Fruit fly (Drosophila melanogaster) whole organism, embryonic: ENCODE data around the gene Mics1.

Experiments
- Antp ChIP-seq: fragments of 200-800 bp; sonication (Bioruptor generic); optimal IDR thresholded peaks from 3 replicates; lab custom pipeline; 2016; ENCODE audit warnings: missing biosample characterization, missing genetic modification characterization
- Awh ChIP-seq: fragments of 200-800 bp; sonication (Bioruptor generic); IDR thresholded peaks from 2 replicates; pipeline ENCODE4, ENCODE4 v1.3.6; 2022; ENCODE audit warnings: missing biosample characterization, missing genetic modification characterization
- Bgb ChIP-seq: fragments of 200-800 bp; sonication (Bioruptor generic); IDR thresholded peaks from 2 replicates; pipeline ENCODE4 v1.3.6; 2022; ENCODE audit warnings: missing biosample characterization, missing genetic modification characterization; ENCODE audit not compliant: partially characterized antibody
- C15 ChIP-seq: fragments of 200-800 bp; sonication (Bioruptor generic); IDR thresholded peaks from 3 replicates; pipeline ENCODE4 v1.3.6; 2022; ENCODE audit warnings: missing biosample characterization, missing genetic modification characterization
- CG10366 ChIP-seq: fragments of 200-800 bp; sonication (Bioruptor generic); IDR thresholded peaks from 2 replicates; pipeline ENCODE4 v1.3.6; 2022; ENCODE audit warnings: missing biosample characterization, missing genetic modification characterization
- CG10959 ChIP-seq: fragments of 200-800 bp; sonication (Bioruptor generic); IDR thresholded peaks from 2 replicates; pipeline ENCODE4 v1.3.6; 2022; ENCODE audit warnings: missing biosample characterization, missing genetic modification characterization
- CG12236 ChIP-seq: fragments of 200-800 bp; sonication (Bioruptor generic); optimal IDR thresholded peaks from 2 replicates; lab custom pipeline; 2016; ENCODE audit warnings: missing biosample characterization, missing genetic modification characterization
- CG13287 ChIP-seq: fragments of 200-800 bp; sonication (Bioruptor generic); IDR thresholded peaks from 2 replicates; pipeline ENCODE4 v1.3.6; 2022; ENCODE audit warnings: missing biosample characterization, missing genetic modification characterization; ENCODE audit not compliant: partially characterized antibody
- CG13624 ChIP-seq: fragments of 200-800 bp; sonication (Bioruptor generic); optimal IDR thresholded peaks from 2 replicates; lab custom pipeline; 2016; ENCODE audit warnings: missing biosample characterization, missing genetic modification characterization
- CG15479 ChIP-seq: fragments of 200-800 bp; sonication (Bioruptor generic); optimal IDR thresholded peaks from 3 replicates; lab custom pipeline; 2019; ENCODE audit warnings: missing biosample characterization, mild to moderate bottlenecking, missing genetic modification characterization, moderate library complexity
- CG15514 ChIP-seq: fragments of 200-800 bp; sonication (Bioruptor generic); optimal IDR thresholded peaks from 3 replicates; lab custom pipeline; 2017; ENCODE audit warnings: missing biosample characterization, missing genetic modification characterization, mild to moderate bottlenecking, moderate library complexity, missing genetic modification reagents
- CG17186 ChIP-seq: fragments of 200-800 bp; sonication (Bioruptor generic); optimal IDR thresholded peaks from 3 replicates; lab custom pipeline; 2017; ENCODE audit warnings: missing biosample characterization, missing genetic modification reagents, missing genetic modification characterization
- CG17385 ChIP-seq: fragments of 200-800 bp; sonication (Bioruptor generic); optimal IDR thresholded peaks from 3 replicates; lab custom pipeline; 2018; ENCODE audit warnings: missing biosample characterization, mild to moderate bottlenecking, missing genetic modification characterization
- CG1832 ChIP-seq: fragments of 200-800 bp; sonication (Bioruptor generic); optimal IDR thresholded peaks from 2 replicates; lab custom pipeline; 2017; ENCODE audit warnings: missing biosample characterization, mild to moderate bottlenecking, missing genetic modification characterization, inconsistent platforms
- CG2889 ChIP-seq: fragments of 200-800 bp; sonication (Bioruptor generic); IDR thresholded peaks from 3 replicates; pipeline ENCODE4 v1.3.6; 2022; ENCODE audit warnings: missing biosample characterization, missing genetic modification characterization
- CG31441 ChIP-seq: fragments of 200-800 bp; sonication (Bioruptor generic); IDR thresholded peaks from 2 replicates; pipeline ENCODE4 v1.3.6; 2022; ENCODE audit warnings: missing biosample characterization, missing genetic modification characterization
- CG34422 ChIP-seq: fragments of 200-800 bp; sonication (Bioruptor generic); IDR thresholded peaks from 3 replicates; pipeline ENCODE4 v1.3.6; 2022; ENCODE audit warnings: missing biosample characterization, missing genetic modification characterization
- CG6683 ChIP-seq: fragments of 200-800 bp; sonication (Bioruptor generic); optimal IDR thresholded peaks from 2 replicates; lab custom pipeline; 2017; ENCODE audit warnings: missing biosample characterization, mild to moderate bottlenecking, missing genetic modification characterization, missing genetic modification reagents
- CG7928 ChIP-seq: fragments of 200-800 bp; sonication (Bioruptor generic); optimal IDR thresholded peaks from 2 replicates; lab custom pipeline; 2017; ENCODE audit warnings: missing biosample characterization, mild to moderate bottlenecking, missing genetic modification characterization
- Dek ChIP-seq: fragments of 200-800 bp; sonication (Bioruptor generic); optimal IDR thresholded peaks from 3 replicates; lab custom pipeline; 2019; ENCODE audit warnings: missing biosample characterization, mild to moderate bottlenecking, missing genetic modification characterization, moderate library complexity
- Dfd ChIP-seq, 2 experiments: fragments of >200 bp; optimal IDR thresholded peaks; 2 replicates each; lab custom pipeline; 2017; ENCODE audit warnings: missing biosample characterization in 2 of 2, missing genetic modification characterization in 2 of 2
- Elba2 ChIP-seq: fragments of 200-800 bp; sonication (Bioruptor generic); optimal IDR thresholded peaks from 3 replicates; lab custom pipeline; 2016; ENCODE audit warnings: missing biosample characterization, missing genetic modification characterization
- HLH4C ChIP-seq: fragments of 200-800 bp; sonication (Bioruptor generic); IDR thresholded peaks from 3 replicates; pipeline ENCODE4 v1.3.6; 2022; ENCODE audit warnings: missing biosample characterization, missing genetic modification characterization; ENCODE audit not compliant: partially characterized antibody
- HmgZ ChIP-seq: fragments of 200-800 bp; sonication (Bioruptor generic); optimal IDR thresholded peaks from 2 replicates; lab custom pipeline; 2018; ENCODE audit warnings: missing biosample characterization, mild to moderate bottlenecking, missing genetic modification characterization
- MTF-1 ChIP-seq: fragments of 200-800 bp; sonication (Bioruptor generic); optimal IDR thresholded peaks from 2 replicates; lab custom pipeline; 2018; ENCODE audit warnings: missing biosample characterization, mild to moderate bottlenecking, missing genetic modification characterization, borderline replicate concordance
- Mad ChIP-seq: fragments of 200-800 bp; sonication (Bioruptor generic); optimal IDR thresholded peaks from 2 replicates; lab custom pipeline; 2016; ENCODE audit warnings: missing biosample characterization, missing genetic modification characterization
- Sox100B ChIP-seq: fragments of 200-800 bp; sonication (Bioruptor generic); optimal IDR thresholded peaks from 3 replicates; lab custom pipeline; 2018; ENCODE audit warnings: missing biosample characterization, mild to moderate bottlenecking, missing genetic modification characterization
- bbx ChIP-seq: fragments of 200-800 bp; sonication (Bioruptor generic); IDR thresholded peaks from 2 replicates; pipeline ENCODE4 v1.3.6; 2022; ENCODE audit warnings: missing biosample characterization, missing genetic modification characterization; ENCODE audit not compliant: partially characterized antibody
- btn ChIP-seq: fragments of 200-800 bp; sonication (Bioruptor generic); optimal IDR thresholded peaks from 2 replicates; lab custom pipeline; 2016; ENCODE audit warnings: missing biosample characterization, missing genetic modification characterization
- caup ChIP-seq: fragments of 200-800 bp; sonication (Bioruptor generic); optimal IDR thresholded peaks from 3 replicates; lab custom pipeline; 2017; ENCODE audit warnings: missing biosample characterization, mild to moderate bottlenecking, missing genetic modification characterization, moderate library complexity; ENCODE audit not compliant: severe bottlenecking
- corto ChIP-seq: fragments of 200-800 bp; sonication (Bioruptor generic); optimal IDR thresholded peaks from 2 replicates; lab custom pipeline; 2016; ENCODE audit warnings: missing biosample characterization, mild to moderate bottlenecking, missing genetic modification characterization, moderate library complexity
- dmrt11E ChIP-seq: fragments of 200-800 bp; sonication (Bioruptor generic); optimal IDR thresholded peaks from 3 replicates; lab custom pipeline; 2018; ENCODE audit warnings: missing biosample characterization, mild to moderate bottlenecking, missing genetic modification characterization, moderate library complexity
- en ChIP-seq: fragments of 200-800 bp; sonication (Bioruptor generic); optimal IDR thresholded peaks from 2 replicates; lab custom pipeline; 2016; ENCODE audit warnings: missing biosample characterization, missing genetic modification characterization
- fd96Cb ChIP-seq: fragments of 200-800 bp; sonication (Bioruptor generic); optimal IDR thresholded peaks from 2 replicates; lab custom pipeline; 2018; ENCODE audit warnings: missing biosample characterization, mild to moderate bottlenecking, missing genetic modification characterization, moderate library complexity
- ftz-f1 ChIP-seq: fragments of 200-800 bp; sonication (Bioruptor generic); optimal IDR thresholded peaks from 2 replicates; lab custom pipeline; 2016; ENCODE audit warnings: missing biosample characterization, missing genetic modification characterization
- grau ChIP-seq: fragments of 200-800 bp; optimal IDR thresholded peaks from 3 replicates; lab custom pipeline; 2019; ENCODE audit warnings: missing biosample characterization, mild to moderate bottlenecking, missing genetic modification characterization, moderate library complexity
- kay ChIP-seq: fragments of 200-800 bp; sonication (Bioruptor generic); optimal IDR thresholded peaks from 2 replicates; lab custom pipeline; 2016; ENCODE audit warnings: missing biosample characterization, missing genetic modification characterization
- mirr ChIP-seq: fragments of 200-800 bp; sonication (Bioruptor generic); optimal IDR thresholded peaks from 3 replicates; lab custom pipeline; 2018; ENCODE audit warnings: missing biosample characterization, mild to moderate bottlenecking, missing genetic modification characterization
- prd ChIP-seq, 3 experiments: fragments of >200 bp in 2 of 3; fragments of 200-800 bp in 1 of 3; sonication (Bioruptor generic) in 1 of 3; optimal IDR thresholded peaks in 2 of 3; IDR thresholded peaks in 1 of 3; 2 replicates in 2 of 3; 3 replicates in 1 of 3; pipeline versions ENCODE4 v1.3.6 to Lab custom; 2017 to 2022; ENCODE audit warnings: missing biosample characterization in 1 of 3, missing genetic modification characterization in 1 of 3
- seq ChIP-seq: fragments of 200-800 bp; sonication (Bioruptor generic); IDR thresholded peaks from 2 replicates; pipeline ENCODE4 v1.3.6; 2022; ENCODE audit warnings: missing biosample characterization, missing genetic modification characterization
- sim ChIP-seq: fragments of 200-800 bp; sonication (Bioruptor generic); IDR thresholded peaks from 2 replicates; pipeline ENCODE4 v1.3.6; 2022; ENCODE audit warnings: missing biosample characterization, missing genetic modification characterization
- slou ChIP-seq: fragments of 200-800 bp; sonication (Bioruptor generic); optimal IDR thresholded peaks from 3 replicates; lab custom pipeline; 2016; ENCODE audit warnings: missing biosample characterization, missing genetic modification characterization
- ssp ChIP-seq: fragments of 200-800 bp; sonication (Bioruptor generic); IDR thresholded peaks from 2 replicates; pipeline ENCODE4 v1.3.6; 2022; ENCODE audit warnings: missing biosample characterization, missing genetic modification characterization
- tap ChIP-seq: fragments of 200-800 bp; optimal IDR thresholded peaks from 3 replicates; lab custom pipeline; 2019; ENCODE audit warnings: missing biosample characterization, mild to moderate bottlenecking, missing genetic modification characterization, moderate library complexity
- tll ChIP-seq, 2 experiments: fragments of 200-800 bp in 1 of 2; fragments of >200 bp in 1 of 2; sonication (Bioruptor generic) in 1 of 2; optimal IDR thresholded peaks; 2 replicates each; lab custom pipeline; 2017 to 2019; ENCODE audit warnings: missing biosample characterization in 2 of 2, missing genetic modification characterization in 2 of 2, mild to moderate bottlenecking in 1 of 2, moderate library complexity in 1 of 2
- tx ChIP-seq: fragments of 200-800 bp; sonication (Bioruptor generic); optimal IDR thresholded peaks from 2 replicates; lab custom pipeline; 2016; ENCODE audit warnings: missing biosample characterization, missing genetic modification characterization
- vfl ChIP-seq: fragments of 200-800 bp; sonication (Bioruptor generic); optimal IDR thresholded peaks from 2 replicates; lab custom pipeline; 2016; ENCODE audit warnings: missing biosample characterization, missing genetic modification characterization
- wdn ChIP-seq: fragments of 200-800 bp; sonication (Bioruptor generic); IDR thresholded peaks from 2 replicates; pipeline ENCODE4 v1.3.6; 2022; ENCODE audit warnings: missing biosample characterization, missing genetic modification characterization
- wek ChIP-seq: fragments of 200-800 bp; sonication (Bioruptor generic); optimal IDR thresholded peaks from 3 replicates; lab custom pipeline; 2018; ENCODE audit warnings: missing biosample characterization, mild to moderate bottlenecking, missing genetic modification characterization, moderate library complexity

Mics1 gene

DNA sequence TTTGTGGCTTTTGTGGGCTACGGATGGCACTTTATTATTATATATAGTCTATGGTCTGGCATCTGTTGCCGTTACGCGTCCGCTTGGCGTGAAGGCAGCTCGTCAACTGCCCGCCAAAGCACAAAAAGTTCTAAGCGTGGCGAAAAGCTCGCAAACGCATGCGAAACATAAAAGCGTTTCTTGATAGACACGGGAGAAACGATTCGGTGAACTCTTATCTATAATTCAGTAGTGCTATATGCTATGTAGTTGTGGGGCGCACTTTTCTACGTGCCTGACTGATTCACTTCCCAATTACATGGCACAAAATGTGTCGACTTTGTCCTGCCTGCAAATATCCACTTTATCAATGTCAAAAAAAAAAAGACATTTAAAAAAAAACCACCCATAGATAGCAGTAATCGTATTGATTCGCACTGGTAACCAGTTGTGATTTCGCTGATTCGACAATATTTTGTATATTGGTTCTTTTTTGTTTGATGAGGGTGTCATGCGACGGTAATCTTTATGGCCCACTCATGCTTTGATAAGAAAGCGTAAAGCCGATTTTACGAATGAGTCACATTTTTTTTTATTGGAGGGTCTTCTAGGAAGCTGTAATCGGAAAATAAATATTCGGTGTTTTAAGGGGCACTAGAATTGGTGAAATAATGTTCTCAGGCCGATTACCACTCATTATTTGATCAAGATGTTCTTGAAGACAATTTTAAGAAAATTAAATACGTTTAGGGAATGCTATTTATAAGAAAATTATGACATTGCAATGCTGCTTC, 3.0 kb upstream of the Mics1 start, which contains the start of gene alpha-Est9 (continued):
- no peak for TF ChIP-seq HLH4C
- peak; percentile 43; the same call in 1 of the 2 replicates for TF ChIP-seq CG13287
- no peak for TF ChIP-seq CG2889 (GFP tag; lab: Robert Waterston, UW)
- TF ChIP-seq Mad, result no peak
- TF ChIP-seq tx (GFP tag; lab: Kevin White, UChicago), result no peak
- TF ChIP-seq Elba2 (GFP tag; lab: Kevin White, UChicago), result no peak
- peak; percentile 11 for TF ChIP-seq HmgZ (tag; lab: Kevin White, UChicago)
- no peak for TF ChIP-seq CG34422 (GFP tag; lab: Robert Waterston, UW)
- TF ChIP-seq CG10959 (GFP tag; lab: Robert Waterston, UW), result no peak
- TF ChIP-seq CG10366 (GFP tag; lab: Robert Waterston, UW), result no peak
- no peak for TF ChIP-seq Antp (GFP tag; lab: Kevin White, UChicago)
- no peak for TF ChIP-seq en
- TF ChIP-seq bbx (GFP tag; lab: Robert Waterston, UW), result no peak
- TF ChIP-seq CG15514, result peak; percentile 27
- no peak for TF ChIP-seq seq (GFP tag; lab: Robert Waterston, UW)
- TF ChIP-seq caup (GFP tag; lab: Kevin White, UChicago), result peak; percentile 18
- peak; percentile 68 for TF ChIP-seq ftz-f1 (GFP tag; lab: Kevin White, UChicago)
- peak; percentile 44 for TF ChIP-seq kay
- TF ChIP-seq CG12236 (GFP tag; lab: Kevin White, UChicago), result no peak
- TF ChIP-seq CG1832 (GFP tag; lab: Kevin White, UChicago), result no peak
- TF ChIP-seq fd96Cb, result no peak
- TF ChIP-seq CG17186, result no peak
- no peak for TF ChIP-seq tll (GFP tag; optimal IDR thresholded peaks at IDR 0.05; lab: Kevin White, UChicago)
- TF ChIP-seq Sox100B (GFP tag; lab: Kevin White, UChicago), result no peak
- TF ChIP-seq CG17385 (GFP tag; lab: Kevin White, UChicago), result no peak
- peak; percentile 48; the same call in 1 of the 2 replicates for TF ChIP-seq Bgb (GFP tag; lab: Robert Waterston, UW)
- no peak for TF ChIP-seq CG13624 (GFP tag; lab: Kevin White, UChicago)
- no peak for TF ChIP-seq CG6683
- TF ChIP-seq btn, result no peak
- peak; percentile 11 for TF ChIP-seq grau (tag; lab: Kevin White, UChicago)
- no peak for TF ChIP-seq Dek (tag; lab: Kevin White, UChicago)
- no peak for TF ChIP-seq CG31441 (GFP tag; lab: Robert Waterston, UW)
- TF ChIP-seq Awh, result no peak
- TF ChIP-seq vfl, result no peak
- TF ChIP-seq wek (GFP tag; lab: Kevin White, UChicago), result no peak
- no peak for TF ChIP-seq wdn (GFP tag; lab: Robert Waterston, UW)
- no peak for TF ChIP-seq dmrt11E
- peak; percentile 78 for TF ChIP-seq mirr (GFP tag; lab: Kevin White, UChicago)
- TF ChIP-seq CG7928 (GFP tag; lab: Kevin White, UChicago), result no peak
- no peak for TF ChIP-seq C15 (GFP tag; lab: Robert Waterston, UW)
- TF ChIP-seq CG15479 (GFP tag; lab: Kevin White, UChicago), result no peak
- TF ChIP-seq corto (GFP tag; lab: Kevin White, UChicago), result no peak
- TF ChIP-seq MTF-1, result no peak
- TF ChIP-seq slou (GFP tag; lab: Kevin White, UChicago), result no peak
- TF ChIP-seq sim (GFP tag; lab: Robert Waterston, UW), result no peak
- TF ChIP-seq Dfd (GFP tag; optimal IDR thresholded peaks at IDR 0.05; lab: Kevin White, UChicago), result no peak
- no peak for TF ChIP-seq tap (tag; lab: Kevin White, UChicago)
- no peak for TF ChIP-seq prd (optimal IDR thresholded peaks at IDR 0.05; lab: Kevin White, UChicago)
- TF ChIP-seq prd (GFP tag; IDR thresholded peaks at IDR 0.05; lab: Robert Waterston, UW), result no peak
- TF ChIP-seq ssp (GFP tag; lab: Robert Waterston, UW), result no peak
